Fruit fly (Drosophila melanogaster): ENCODE results near the gene CG34129.

The CG34129 gene

dm6 chr3R:26172040-26172439 is 19.0 kb downstream of the CG34129 start (continued):
- TF ChIP-seq CG18476 (GFP tag; optimal IDR thresholded peaks at IDR 0.05) (peak; percentile 27), ems (GFP tag; optimal IDR thresholded peaks at IDR 0.05) (peak; percentile 68), CG6689 (GFP tag; IDR thresholded peaks at IDR 0.05) (peak; percentile 57), CG14050 (GFP tag; IDR thresholded peaks at IDR 0.05) (peak; percentile 34; the same call in 1 of the 3 replicates), fd3F (GFP tag; optimal IDR thresholded peaks at IDR 0.05) (no peak), CG10462 (GFP tag; optimal IDR thresholded peaks at IDR 0.05) (no peak), CG12104 (GFP tag; optimal IDR thresholded peaks at IDR 0.05) (peak; percentile 39), CG32767 (GFP tag; IDR thresholded peaks at IDR 0.05) (no peak), Camta (GFP tag; optimal IDR thresholded peaks at IDR 0.05) (peak; percentile 21), sr (GFP tag; IDR thresholded peaks at IDR 0.05) (no peak), CG2875 (GFP tag; optimal IDR thresholded peaks at IDR 0.05) (no peak), CG10274 (GFP tag; optimal IDR thresholded peaks at IDR 0.05) (no peak), CG32772 (GFP tag; IDR thresholded peaks at IDR 0.05) (0 out of 2 replicates have a peak, but pooled peaks have one; percentile 24), CG2202 (tag; optimal IDR thresholded peaks at IDR 0.05) (no peak), fu2 (GFP tag; optimal IDR thresholded peaks at IDR 0.05) (no peak), br (optimal IDR thresholded peaks at IDR 0.05) (no peak), wdn (GFP tag; IDR thresholded peaks at IDR 0.05) (no peak), ATbp (GFP tag; optimal IDR thresholded peaks at IDR 0.05) (peak; percentile 3), unpg (GFP tag; optimal IDR thresholded peaks at IDR 0.05) (no peak), NC2α (GFP tag; optimal IDR thresholded peaks at IDR 0.05) (no peak), tio (GFP tag; optimal IDR thresholded peaks at IDR 0.05) (no peak), Lhr (GFP tag; optimal IDR thresholded peaks at IDR 0.05) (no peak), insv (GFP tag; optimal IDR thresholded peaks at IDR 0.05) (no peak), CG4820 (GFP tag; optimal IDR thresholded peaks at IDR 0.05) (peak; percentile 52), CG9215 (GFP tag; IDR thresholded peaks at IDR 0.05) (no peak; the same call in 1 of the 2 replicates), Hey (tag; optimal IDR thresholded peaks at IDR 0.05) (no peak), exex (tag; optimal IDR thresholded peaks at IDR 0.05) (peak; percentile 31), CG11247 (GFP tag; IDR thresholded peaks at IDR 0.05) (0 out of 2 replicates have a peak, but pooled peaks have one; percentile 60), CG6175 (GFP tag; IDR thresholded peaks at IDR 0.05) (peak; percentile 51; the same call in 1 of the 3 replicates), CG7372 (GFP tag; IDR thresholded peaks at IDR 0.05) (peak; percentile 58), H2.0 (GFP tag; IDR thresholded peaks at IDR 0.05) (no peak), Atf6 (GFP tag; IDR thresholded peaks at IDR 0.05) (peak; percentile 55; the same call in 1 of the 2 replicates), row (GFP tag; IDR thresholded peaks at IDR 0.05) (no peak; the same call in 1 of the 3 replicates), aop (GFP tag; IDR thresholded peaks at IDR 0.05) (no peak), CG34224 (GFP tag; IDR thresholded peaks at IDR 0.05; ENCODE audit: partially characterized antibody) (no peak), CG10321 (GFP tag; IDR thresholded peaks at IDR 0.05) (no peak), CG11504 (tag; optimal IDR thresholded peaks at IDR 0.05) (peak; percentile 81), Asciz (GFP tag; optimal IDR thresholded peaks at IDR 0.05) (peak; percentile 37), trem (tag; optimal IDR thresholded peaks at IDR 0.05) (no peak), nmo (GFP tag; optimal IDR thresholded peaks at IDR 0.05) (no peak), Max (GFP tag; optimal IDR thresholded peaks at IDR 0.05) (peak; percentile 21), NFAT (GFP tag; IDR thresholded peaks at IDR 0.05) (no peak), Hr51 (GFP tag; optimal IDR thresholded peaks at IDR 0.05) (peak in 1 of 2 experiments; percentile 50), Chrac-16 (GFP tag; optimal IDR thresholded peaks at IDR 0.05) (no peak), Dek (tag; optimal IDR thresholded peaks at IDR 0.05) (no peak), Gug (GFP tag; IDR thresholded peaks at IDR 0.05) (no peak; the same call in 3 of the 4 replicates), CG18011 (GFP tag; optimal IDR thresholded peaks at IDR 0.05) (no peak), H15 (GFP tag; IDR thresholded peaks at IDR 0.05) (0 out of 3 replicates have a peak, but pooled peaks have one; percentile 10), Sry-δ (GFP tag; optimal IDR thresholded peaks at IDR 0.05) (peak; percentile 17), pita (GFP tag; optimal IDR thresholded peaks at IDR 0.05) (no peak), CG4730 (GFP tag; IDR thresholded peaks at IDR 0.05) (peak; percentile 28; the same call in 1 of the 2 replicates), toy (GFP tag; IDR thresholded peaks at IDR 0.05) (no peak)

Data from whole organism, embryonic.